Worm (Caenorhabditis elegans) whole organism, early embryonic: Measurements from ENCODE around the gene bpnt-1.

Experiments used
- B0310.2 ChIP-seq: sonication (generic microtip); optimal IDR thresholded peaks from 2 replicates; lab custom pipeline; 2016; ENCODE audit warnings: mild to moderate bottlenecking, missing genetic modification characterization, missing compliant biosample characterization
- F13C5.2 ChIP-seq: sonication (generic microtip); optimal IDR thresholded peaks from 2 replicates; lab custom pipeline; 2017; ENCODE audit warnings: mild to moderate bottlenecking, missing genetic modification characterization, inconsistent platforms, missing compliant biosample characterization
- aly-1 ChIP-seq: sonication (generic microtip); optimal IDR thresholded peaks from 2 replicates; lab custom pipeline; 2016; ENCODE audit warnings: missing genetic modification characterization, missing compliant biosample characterization
- ama-1 ChIP-seq: fragments of 150-350 bp; optimal IDR thresholded peaks from 2 replicates; lab custom pipeline; 2014
- ceh-13 ChIP-seq: fragments of 200-800 bp; sonication (Bioruptor generic); optimal IDR thresholded peaks from 2 replicates; lab custom pipeline; 2018; ENCODE audit warnings: mild to moderate bottlenecking, missing genetic modification characterization, missing compliant biosample characterization
- ceh-36 ChIP-seq: sonication (generic microtip); optimal IDR thresholded peaks from 2 replicates; lab custom pipeline; 2016; ENCODE audit warnings: missing genetic modification characterization, inconsistent platforms, missing compliant biosample characterization
- ets-7 ChIP-seq: sonication (generic microtip); optimal IDR thresholded peaks from 2 replicates; lab custom pipeline; 2016; ENCODE audit warnings: missing genotype, missing genetic modification characterization, missing compliant biosample characterization
- flt-1 ChIP-seq: fragments of 200-800 bp; sonication (Bioruptor generic); IDR thresholded peaks from 2 replicates; pipeline ENCODE4 v1.3.6; 2022; ENCODE audit warnings: missing genetic modification characterization, missing compliant biosample characterization
- hmbx-1 ChIP-seq: sonication (generic microtip); optimal IDR thresholded peaks from 2 replicates; lab custom pipeline; 2016; ENCODE audit warnings: mild to moderate bottlenecking, missing genetic modification characterization, missing compliant biosample characterization
- hmg-4 ChIP-seq: fragments of 200-800 bp; sonication (Bioruptor generic); optimal IDR thresholded peaks from 2 replicates; lab custom pipeline; 2018; ENCODE audit warnings: mild to moderate bottlenecking, missing genetic modification characterization, missing compliant biosample characterization
- hnd-1 ChIP-seq: sonication (generic microtip); optimal IDR thresholded peaks from 2 replicates; lab custom pipeline; 2016; ENCODE audit warnings: missing genetic modification characterization, missing compliant biosample characterization
- pes-1 ChIP-seq: fragments of 200-800 bp; sonication (Bioruptor generic); IDR thresholded peaks from 2 replicates; pipeline ENCODE4 v1.3.6; 2022; ENCODE audit warnings: missing genetic modification reagents, missing genetic modification characterization, missing compliant biosample characterization
- scrt-1 ChIP-seq: fragments of 200-800 bp; sonication (Bioruptor generic); IDR thresholded peaks from 2 replicates; pipeline ENCODE4 v1.3.6; 2022; ENCODE audit warnings: missing genetic modification characterization, missing compliant biosample characterization
- sea-1 ChIP-seq: fragments of 200-800 bp; sonication (Bioruptor generic); conservative IDR thresholded peaks from 2 replicates; pipeline ENCODE4 v1.3.6; 2022; ENCODE audit warnings: missing genetic modification characterization, missing compliant biosample characterization
- tbx-11 ChIP-seq: fragments of 200-800 bp; sonication (Bioruptor generic); IDR thresholded peaks from 2 replicates; pipeline ENCODE4 v1.3.6; 2022; ENCODE audit warnings: missing genetic modification characterization, missing compliant biosample characterization
- tbx-37 ChIP-seq: fragments of 200-800 bp; sonication (Bioruptor generic); conservative IDR thresholded peaks from 2 replicates; pipeline ENCODE4 v1.3.6; 2022; ENCODE audit warnings: missing genetic modification reagents, missing genetic modification characterization, missing compliant biosample characterization
- tra-4 ChIP-seq: sonication (generic microtip); optimal IDR thresholded peaks from 2 replicates; lab custom pipeline; 2017; ENCODE audit warnings: missing genetic modification characterization, missing compliant biosample characterization

The bpnt-1 gene

ce11 chrII:4378195-4378594 lies 41.9 kb upstream of the bpnt-1 start, which contains the start of gene B0286.1:
B0286.1 (plus strand) TSS chrII:4378495.
- TF ChIP-seq ceh-13 (no peak), ets-7 (tag; lab: Kevin White, UChicago) (no peak), pes-1 (GFP tag; lab: Robert Waterston, UW) (no peak), B0310.2 (tag; lab: Kevin White, UChicago) (no peak), scrt-1 (GFP tag; lab: Robert Waterston, UW) (no peak), F13C5.2 (no peak), sea-1 (no peak), ceh-36 (tag; lab: Kevin White, UChicago) (no peak), ama-1 (lab: Kevin White, UChicago) (no peak), tbx-11 (no peak), hmg-4 (GFP tag; lab: Kevin White, UChicago) (no peak), flt-1 (GFP tag; lab: Robert Waterston, UW) (no peak), hnd-1 (no peak), tra-4 (tag; lab: Kevin White, UChicago) (no peak), tbx-37 (GFP tag; lab: Robert Waterston, UW) (no peak), aly-1 (no peak), hmbx-1 (tag; lab: Kevin White, UChicago) (no peak)

- no peak for TF ChIP-seq tbx-37 (GFP tag; lab: Robert Waterston, UW)
- no peak for TF ChIP-seq B0310.2 (tag; lab: Kevin White, UChicago)
- TF ChIP-seq hmg-4 (GFP tag; lab: Kevin White, UChicago) = no peak
- no peak for TF ChIP-seq tra-4 (tag; lab: Kevin White, UChicago)
- no peak for TF ChIP-seq hmbx-1 (tag; lab: Kevin White, UChicago)
- TF ChIP-seq ama-1 (lab: Kevin White, UChicago) = no peak
- TF ChIP-seq scrt-1 (GFP tag; lab: Robert Waterston, UW) = no peak
- TF ChIP-seq hnd-1 = no peak
- TF ChIP-seq ceh-13 = no peak
- TF ChIP-seq flt-1 (GFP tag; lab: Robert Waterston, UW) = no peak
- no peak for TF ChIP-seq pes-1 (GFP tag; lab: Robert Waterston, UW)
These were observed 36.8 kb upstream of the bpnt-1 start, which contains the start of gene fkh-6 for ce11 chrII:4383306-4383705. fkh-6 (minus strand) TSS chrII:4383406.

DNA sequence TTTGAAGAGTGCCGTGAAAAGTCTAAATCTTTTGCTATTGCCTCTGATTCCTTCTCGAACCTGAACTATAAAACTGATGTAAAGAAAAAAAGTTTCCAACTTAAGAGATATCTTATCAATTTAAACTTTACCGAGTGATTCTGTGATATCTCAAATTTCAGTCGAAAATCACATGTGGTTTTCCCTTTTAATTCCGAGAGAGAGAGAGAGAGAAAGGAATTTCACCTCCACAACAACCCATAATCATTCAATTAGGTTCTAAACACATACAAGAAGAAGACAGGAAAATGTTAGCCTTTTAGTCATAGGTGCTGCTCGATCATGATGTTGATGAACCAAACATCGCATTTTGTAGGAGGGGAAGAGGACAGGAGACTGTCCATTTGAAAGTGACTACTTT lies 29.0 kb upstream of the bpnt-1 start:
- no peak for TF ChIP-seq F13C5.2
- no peak for TF ChIP-seq tbx-37 (GFP tag; lab: Robert Waterston, UW)
- TF ChIP-seq hmg-4 (GFP tag; lab: Kevin White, UChicago) = no peak
- no peak for TF ChIP-seq B0310.2 (tag; lab: Kevin White, UChicago)
- no peak for TF ChIP-seq ceh-36 (tag; lab: Kevin White, UChicago)

DNA sequence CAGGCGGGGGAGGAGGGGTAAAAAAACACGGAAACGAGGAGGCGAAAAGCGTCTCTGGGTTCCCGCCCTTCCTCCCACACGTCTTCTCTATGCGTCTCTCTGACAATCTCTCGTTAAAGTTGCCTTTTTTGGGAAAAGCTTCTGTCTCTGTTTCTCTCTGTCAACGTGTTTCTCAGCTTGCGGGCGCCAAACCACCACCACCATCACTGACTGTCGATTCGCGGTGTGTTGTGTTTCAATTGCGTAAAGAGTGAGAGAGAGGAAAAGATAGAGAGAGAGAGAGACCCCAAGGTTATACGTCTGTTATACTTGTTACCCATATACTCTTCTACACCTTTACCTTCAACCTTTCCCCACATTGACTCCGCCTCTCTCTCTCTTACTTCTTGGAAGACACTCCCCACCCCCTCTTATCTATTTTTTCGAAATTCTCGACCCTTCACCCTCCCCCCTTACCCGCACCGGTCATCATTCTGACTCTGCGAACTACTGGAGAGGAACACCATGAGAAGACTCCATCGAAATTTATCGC lies 27.5 kb upstream of the bpnt-1 start, which contains the start of gene mlt-7:
Gene mlt-7, plus strand, starts transcription at position 482 of the 532 bp plus-strand sequence.
- TF ChIP-seq ceh-36 (tag; lab: Kevin White, UChicago) = no peak

DNA sequence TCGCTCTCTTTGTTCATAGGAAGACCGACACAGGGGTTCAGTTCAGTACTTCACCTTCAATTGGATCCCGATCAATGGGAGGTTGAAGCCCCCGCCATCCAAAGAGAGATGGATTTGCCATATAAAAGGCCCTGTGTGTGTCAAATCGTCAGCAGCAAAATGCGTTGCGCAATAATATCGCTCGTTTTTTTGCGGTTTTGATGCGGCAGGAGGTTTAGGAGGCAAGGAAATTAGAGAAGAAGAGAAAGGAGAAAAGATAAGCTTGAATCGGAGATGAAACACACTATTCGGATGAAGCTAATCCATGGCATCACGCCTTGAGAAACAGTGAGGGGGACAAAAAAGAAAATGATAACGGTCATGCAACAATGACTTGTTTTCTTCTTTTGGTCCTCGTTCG lies 25.6 kb upstream of the bpnt-1 start:
- TF ChIP-seq aly-1 (no peak), F13C5.2 (no peak), hmbx-1 (tag; lab: Kevin White, UChicago) (no peak), sea-1 (no peak), tra-4 (tag; lab: Kevin White, UChicago) (no peak), tbx-11 (no peak), ceh-36 (tag; lab: Kevin White, UChicago) (no peak), flt-1 (GFP tag; lab: Robert Waterston, UW) (no peak), ama-1 (lab: Kevin White, UChicago) (no peak), hmg-4 (GFP tag; lab: Kevin White, UChicago) (no peak)

DNA sequence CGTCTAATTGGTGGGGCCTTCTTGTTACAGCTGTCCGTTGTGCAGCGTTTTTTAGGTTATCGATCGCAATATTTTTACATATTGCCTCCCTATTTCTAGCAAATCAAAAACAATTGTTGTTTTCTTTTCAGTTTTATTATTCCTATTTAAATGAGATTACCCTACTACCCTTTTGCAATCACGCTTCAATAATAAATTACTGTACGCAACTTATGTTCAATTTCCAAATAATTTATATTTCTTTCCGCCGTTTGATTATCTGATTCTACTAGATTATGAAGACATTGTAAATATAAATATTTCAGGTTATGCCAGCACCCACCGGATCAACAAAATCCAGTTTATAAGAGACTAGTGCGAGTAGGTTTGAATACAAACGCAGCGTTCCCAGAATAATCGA lies 14.7 kb upstream of the bpnt-1 start, which contains the start of gene ZK430.5:
Gene ZK430.5, plus strand, starts transcription at position 301 of the 400 bp plus-strand sequence.
- TF ChIP-seq ceh-13 (no peak), ets-7 (tag; lab: Kevin White, UChicago) (no peak), aly-1 (no peak), hmbx-1 (tag; lab: Kevin White, UChicago) (no peak), ama-1 (lab: Kevin White, UChicago) (no peak), hnd-1 (no peak), sea-1 (no peak), tbx-37 (GFP tag; lab: Robert Waterston, UW) (no peak), ceh-36 (tag; lab: Kevin White, UChicago) (no peak)

- no peak for TF ChIP-seq F13C5.2
- TF ChIP-seq aly-1 = no peak
- TF ChIP-seq tbx-11 = no peak
- no peak for TF ChIP-seq tra-4 (tag; lab: Kevin White, UChicago)
- TF ChIP-seq hmbx-1 (tag; lab: Kevin White, UChicago) = no peak
- TF ChIP-seq scrt-1 (GFP tag; lab: Robert Waterston, UW) = no peak
- no peak for TF ChIP-seq ama-1 (lab: Kevin White, UChicago)
- TF ChIP-seq hnd-1 = no peak
- TF ChIP-seq ceh-13 = no peak
- no peak for TF ChIP-seq hmg-4 (GFP tag; lab: Kevin White, UChicago)
- TF ChIP-seq flt-1 (GFP tag; lab: Robert Waterston, UW) = no peak
- no peak for TF ChIP-seq sea-1
- TF ChIP-seq pes-1 (GFP tag; lab: Robert Waterston, UW) = no peak
- TF ChIP-seq tbx-37 (GFP tag; lab: Robert Waterston, UW) = no peak
These were observed 10.4 kb upstream of the bpnt-1 start for ce11 chrII:4409650-4410049.

ce11 chrII:4417333-4417732 lies 2.7 kb upstream of the bpnt-1 start, which contains the start of gene sod-5:
sod-5 (plus strand) TSS chrII:4417633.
- TF ChIP-seq flt-1 (GFP tag; lab: Robert Waterston, UW) (no peak), tbx-37 (GFP tag; lab: Robert Waterston, UW) (no peak), hnd-1 (no peak), F13C5.2 (no peak), ets-7 (tag; lab: Kevin White, UChicago) (no peak), scrt-1 (GFP tag; lab: Robert Waterston, UW) (no peak), sea-1 (no peak), ceh-36 (tag; lab: Kevin White, UChicago) (no peak), hmg-4 (GFP tag; lab: Kevin White, UChicago) (no peak), tra-4 (tag; lab: Kevin White, UChicago) (no peak), hmbx-1 (tag; lab: Kevin White, UChicago) (no peak), pes-1 (GFP tag; lab: Robert Waterston, UW) (no peak), aly-1 (no peak), ceh-13 (no peak), ama-1 (lab: Kevin White, UChicago) (no peak), B0310.2 (tag; lab: Kevin White, UChicago) (no peak)
